Worm (Caenorhabditis elegans): ENCODE data around the gene emc-5.

Gene emc-5

ce11 chrII:11542958-11543357 lies 46.4 kb downstream of the emc-5 start:
- no peak for TF ChIP-seq lsy-2 (tag; optimal IDR thresholded peaks at IDR 0.05)
- TF ChIP-seq lin-29 (GFP tag; IDR thresholded peaks at IDR 0.05): no peak
- no peak for TF ChIP-seq Y48G9A.11 (GFP tag; IDR thresholded peaks at IDR 0.05)
- no peak for TF ChIP-seq F10B5.3 (tag; optimal IDR thresholded peaks at IDR 0.05)
- no peak for TF ChIP-seq pha-4 (GFP tag; IDR thresholded peaks at IDR 0.05)
- TF ChIP-seq pha-4 (tag; optimal IDR thresholded peaks at IDR 0.05): no peak

ce11 chrII:11544714-11545113 lies 48.1 kb downstream of the emc-5 start, which contains the start of gene F54D5.9:
Gene F54D5.9, minus strand, starts transcription at chrII:11544828.
- no peak for TF ChIP-seq duxl-1 (tag; optimal IDR thresholded peaks at IDR 0.05; ENCODE audit: poor library complexity)
- TF ChIP-seq lin-38 (GFP tag; IDR thresholded peaks at IDR 0.05): peak; percentile 14

ce11 chrII:11545299-11545951 lies 48.8 kb downstream of the emc-5 start, which contains the start of gene dnj-13:
Gene dnj-13, plus strand, starts transcription at chrII:11545701.
- TF ChIP-seq dmd-8 (GFP tag; IDR thresholded peaks at IDR 0.05) (peak; percentile 84), unc-39 (tag; optimal IDR thresholded peaks at IDR 0.05) (no peak), F10B5.3 (tag; optimal IDR thresholded peaks at IDR 0.05) (peak; percentile 89), D1046.2 (GFP tag; IDR thresholded peaks at IDR 0.05) (peak; percentile 88), duxl-1 (tag; optimal IDR thresholded peaks at IDR 0.05; ENCODE audit: poor library complexity) (peak; percentile 95), zip-2 (tag; optimal IDR thresholded peaks at IDR 0.05) (peak; percentile 79), spr-1 (tag; optimal IDR thresholded peaks at IDR 0.05) (peak; percentile 95), nhr-111 (GFP tag; optimal IDR thresholded peaks at IDR 0.05) (peak; percentile 96), aly-2 (tag; optimal IDR thresholded peaks at IDR 0.05) (no peak), lir-3 (tag; optimal IDR thresholded peaks at IDR 0.05) (peak; percentile 12), arid-1 (GFP tag; conservative IDR thresholded peaks at IDR 0.05) (peak; percentile 97), nhr-41 (GFP tag; IDR thresholded peaks at IDR 0.05) (peak; percentile 94), lin-15B (tag; optimal IDR thresholded peaks at IDR 0.05) (no peak), T26A8.4 (GFP tag; IDR thresholded peaks at IDR 0.05) (peak; percentile 97), tag-97 (GFP tag; IDR thresholded peaks at IDR 0.05) (peak; percentile 87; the same call in 1 of the 2 replicates), gei-8 (GFP tag; optimal IDR thresholded peaks at IDR 0.05) (peak; percentile 94), ZK337.2 (GFP tag; IDR thresholded peaks at IDR 0.05) (no peak), ctbp-1 (GFP tag; IDR thresholded peaks at IDR 0.05) (peak; percentile 95), ceh-28 (tag; optimal IDR thresholded peaks at IDR 0.05) (no peak), nhr-102 (tag; optimal IDR thresholded peaks at IDR 0.05) (peak; percentile 93), snpc-1.2 (GFP tag; IDR thresholded peaks at IDR 0.05) (peak; percentile 87), egl-43 (GFP tag; IDR thresholded peaks at IDR 0.05) (peak; percentile 95), F37D6.2 (tag; optimal IDR thresholded peaks at IDR 0.05) (peak; percentile 91), daf-12 (tag; optimal IDR thresholded peaks at IDR 0.05) (no peak), aha-1 (tag) (peak; percentile 88), F49E8.2 (tag; optimal IDR thresholded peaks at IDR 0.05; ENCODE audit: borderline replicate concordance) (peak; percentile 94), zfp-3 (GFP tag; conservative IDR thresholded peaks at IDR 0.05) (peak; percentile 98), hmg-1.1 (GFP tag; IDR thresholded peaks at IDR 0.05) (peak; percentile 97), zip-11 (GFP tag; IDR thresholded peaks at IDR 0.05) (0 out of 2 replicates have a peak, but pooled peaks have one; percentile 20), madf-5 (GFP tag; IDR thresholded peaks at IDR 0.05) (peak; percentile 87 to 91; a peak in 3 of 4 replicates), ztf-7 (tag; optimal IDR thresholded peaks at IDR 0.05) (peak; percentile 39), unc-130 (GFP tag; optimal IDR thresholded peaks at IDR 0.05) (peak; percentile 61), Y105C5A.15 (GFP tag; IDR thresholded peaks at IDR 0.05) (peak; percentile 65; the same call in 1 of the 2 replicates), nhr-237 (tag; optimal IDR thresholded peaks at IDR 0.05) (no peak), egl-27 (tag; optimal IDR thresholded peaks at IDR 0.05) (no peak), daf-8 (GFP tag; IDR thresholded peaks at IDR 0.05) (no peak), nhr-42 (GFP tag; IDR thresholded peaks at IDR 0.05) (peak; percentile 95), Y48G9A.11 (GFP tag; IDR thresholded peaks at IDR 0.05) (peak; percentile 86), vab-7 (GFP tag; IDR thresholded peaks at IDR 0.05) (peak; percentile 85), daf-16 (GFP tag; optimal IDR thresholded peaks at IDR 0.05) (peak; percentile 54 to 97), daf-16 (tag; optimal IDR thresholded peaks at IDR 0.05) (peak; percentile 79), ceh-44 (GFP tag; IDR thresholded peaks at IDR 0.05) (peak; percentile 92)
